Fruit fly (Drosophila melanogaster) S2 (cell line): ENCODE data around the gene Pa1.

Experiments
- CG8478 ChIP-seq: fragments of >200 bp; optimal IDR thresholded peaks from 2 replicates; lab custom pipeline; 2018
- CTCF ChIP-seq, 2 experiments: fragments of >200 bp; optimal IDR thresholded peaks; 2 replicates each; lab custom pipeline; 2018

dm6 chrX:11347809-11348208 is 11.2 kb upstream of the Pa1 start, which contains the start of the genes GCS1 and CG11756:
- TF ChIP-seq CG8478 (lab: Kevin White, UChicago) (no peak), CTCF (optimal IDR thresholded peaks at IDR 0.05; lab: Kevin White, UChicago) (peak in 1 of 2 experiments; percentile 26)
